Worm (Caenorhabditis elegans) whole organism, late embryonic: ENCODE measurements around the gene tlp-1.

ENCODE experiments used
- ceh-31 ChIP-seq: sonication (generic microtip); optimal IDR thresholded peaks from 2 replicates; lab custom pipeline; 2016; ENCODE audit warnings: missing genetic modification characterization, missing compliant biosample characterization
- ceh-34 ChIP-seq: sonication (generic microtip); optimal IDR thresholded peaks from 2 replicates; lab custom pipeline; 2016; ENCODE audit warnings: mild to moderate bottlenecking, missing genetic modification characterization, missing compliant biosample characterization
- nhr-11 ChIP-seq: fragments of 150-350 bp; optimal IDR thresholded peaks from 2 replicates; lab custom pipeline; 2014; ENCODE audit warnings: missing biosample characterization, missing genetic modification characterization
- pqm-1 ChIP-seq: sonication (generic microtip); optimal IDR thresholded peaks from 2 replicates; lab custom pipeline; 2016; ENCODE audit warnings: missing genetic modification characterization, missing compliant biosample characterization
- pros-1 ChIP-seq: fragments of 150-350 bp; optimal IDR thresholded peaks from 2 replicates; lab custom pipeline; 2014; ENCODE audit warnings: missing biosample characterization, missing genetic modification reagents, missing genetic modification characterization
- ttx-3 ChIP-seq: sonication (generic microtip); optimal IDR thresholded peaks from 2 replicates; lab custom pipeline; 2016; ENCODE audit warnings: missing genetic modification reagents, missing genetic modification characterization, missing compliant biosample characterization

- TF ChIP-seq ceh-34 (tag; lab: Kevin White, UChicago) (no peak), pros-1 (tag; lab: Kevin White, UChicago) (no peak), ttx-3 (tag; lab: Kevin White, UChicago) (no peak), nhr-11 (tag; lab: Kevin White, UChicago) (no peak), pqm-1 (tag; lab: Kevin White, UChicago) (no peak), ceh-31 (tag; lab: Kevin White, UChicago) (no peak)
Observed at ce11 chrIV:13701472-13701871, 2.4 kb downstream of the tlp-1 start.
